Worm (Caenorhabditis elegans): ENCODE measurements around the gene F44B9.9.

ce11 chrIII:8047412-8047811, 16.5 kb upstream of the F44B9.9 start, which contains the start of gene K12H4.2:
- TF ChIP-seq lin-54 (GFP tag; optimal IDR thresholded peaks at IDR 0.05) (no peak), nhr-179 (tag; optimal IDR thresholded peaks at IDR 0.05) (no peak), atf-7 (tag; optimal IDR thresholded peaks at IDR 0.05) (no peak), bed-1 (GFP tag; IDR thresholded peaks at IDR 0.05) (no peak), fkh-3 (tag; optimal IDR thresholded peaks at IDR 0.05) (no peak), somi-1 (GFP tag; optimal IDR thresholded peaks at IDR 0.05) (no peak), egrh-3 (GFP tag; IDR thresholded peaks at IDR 0.05) (no peak), zfh-2 (GFP tag; conservative IDR thresholded peaks at IDR 0.05) (no peak), unc-130 (GFP tag; optimal IDR thresholded peaks at IDR 0.05) (no peak), unc-62 (GFP tag; optimal IDR thresholded peaks at IDR 0.05) (no peak), ccch-3 (GFP tag; optimal IDR thresholded peaks at IDR 0.05) (no peak), nhr-90 (tag; optimal IDR thresholded peaks at IDR 0.05) (no peak), snpc-4 (GFP tag; optimal IDR thresholded peaks at IDR 0.05) (no peak), snpc-4 (tag; optimal IDR thresholded peaks at IDR 0.05) (no peak), F55B11.4 (tag; optimal IDR thresholded peaks at IDR 0.05; ENCODE audit: borderline replicate concordance, insufficient read depth) (no peak)
